Fruit fly (Drosophila melanogaster) whole organism, prepupa: ENCODE results near the gene CG5326.
A peak's percentile ranks its signal among the peaks of the same experiment; 100 is the strongest.

ENCODE experiments used
- Blimp-1 ChIP-seq: fragments of 200-800 bp; sonication (Bioruptor generic); optimal IDR thresholded peaks from 3 replicates; lab custom pipeline; 2017; ENCODE audit warnings: missing biosample characterization, missing genetic modification characterization, mild to moderate bottlenecking, moderate library complexity, missing genetic modification reagents
- CG11902 ChIP-seq: fragments of 200-800 bp; sonication (Bioruptor generic); optimal IDR thresholded peaks from 3 replicates; lab custom pipeline; 2016; ENCODE audit warnings: missing biosample characterization, missing genetic modification characterization
- CG6163 ChIP-seq: fragments of 200-800 bp; sonication (Bioruptor generic); IDR thresholded peaks from 3 replicates; pipeline ENCODE4 v1.3.6; 2022; ENCODE audit warnings: missing biosample characterization, missing genetic modification characterization
- CG6276 ChIP-seq: fragments of 200-800 bp; sonication (Bioruptor generic); optimal IDR thresholded peaks from 2 replicates; lab custom pipeline; 2017; ENCODE audit warnings: missing biosample characterization, mild to moderate bottlenecking, missing genetic modification characterization
- CG6854 ChIP-seq: fragments of 200-800 bp; sonication (Bioruptor generic); optimal IDR thresholded peaks from 2 replicates; lab custom pipeline; 2017; ENCODE audit warnings: missing biosample characterization, mild to moderate bottlenecking, missing genetic modification characterization
- Eip78C ChIP-seq: fragments of 200-800 bp; sonication (Bioruptor generic); peaks from one replicate; lab custom pipeline; 2016; ENCODE audit warnings: missing biosample characterization, missing genetic modification characterization
- lz ChIP-seq: fragments of 200-800 bp; sonication (Bioruptor generic); optimal IDR thresholded peaks from 3 replicates; lab custom pipeline; 2016; ENCODE audit warnings: missing biosample characterization, missing genetic modification characterization
- svp ChIP-seq: fragments of 200-800 bp; sonication (Bioruptor generic); peaks from one replicate; lab custom pipeline; 2016; ENCODE audit warnings: missing biosample characterization, missing genetic modification characterization

dm6 chr3R:22538877-22539276, 842 bp downstream of the CG5326 start:
- no peak for TF ChIP-seq CG6163
- peak; percentile 28 for TF ChIP-seq lz (GFP tag; lab: Kevin White, UChicago)
- TF ChIP-seq svp (GFP tag; lab: Kevin White, UChicago): peak; percentile 46
- TF ChIP-seq CG6276 (GFP tag; lab: Kevin White, UChicago): no peak
- no peak for TF ChIP-seq Blimp-1 (GFP tag; lab: Kevin White, UChicago)
- peak; percentile 25 for TF ChIP-seq CG11902 (GFP tag; lab: Kevin White, UChicago)
- no peak for TF ChIP-seq CG6854 (GFP tag; lab: Kevin White, UChicago)
- peak; percentile 82 for TF ChIP-seq Eip78C (GFP tag; lab: Kevin White, UChicago)
